Fruit fly (Drosophila melanogaster): ENCODE data around the gene CG42831.

The CG42831 gene

DNA sequence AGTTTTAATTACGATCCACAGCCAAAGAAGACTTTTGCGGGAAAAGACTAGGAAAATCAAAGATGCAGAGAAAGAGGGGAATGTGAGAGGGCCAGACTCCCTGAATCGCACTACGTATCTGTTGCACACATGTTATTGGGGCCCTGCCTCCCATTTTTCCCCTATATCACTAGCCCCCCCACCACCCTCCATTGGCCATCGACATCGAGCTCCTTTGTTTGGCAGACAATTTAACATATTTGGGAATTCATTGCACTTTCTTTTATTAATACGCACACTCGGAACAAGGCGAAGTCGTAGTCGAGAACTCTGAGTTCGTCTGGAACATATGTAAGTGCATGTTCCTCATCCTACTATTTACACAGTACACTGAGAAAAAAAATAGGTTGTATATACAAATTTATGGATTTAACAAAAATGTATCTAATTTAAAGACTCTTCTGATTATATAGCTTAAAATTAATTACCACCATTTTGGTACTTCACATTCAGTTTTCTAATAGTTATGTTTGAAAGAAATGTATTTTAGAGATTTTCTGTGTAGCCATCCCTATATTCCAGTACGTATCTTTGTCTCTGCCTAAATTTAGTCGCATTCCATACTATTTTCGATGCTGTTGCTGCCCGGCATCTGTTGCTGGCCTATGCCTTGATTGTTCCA, 31.5 kb upstream of the CG42831 start:
- TF ChIP-seq CTCF (optimal IDR thresholded peaks at IDR 0.05), result no peak
- no peak for TF ChIP-seq CG8478 (optimal IDR thresholded peaks at IDR 0.05)

DNA sequence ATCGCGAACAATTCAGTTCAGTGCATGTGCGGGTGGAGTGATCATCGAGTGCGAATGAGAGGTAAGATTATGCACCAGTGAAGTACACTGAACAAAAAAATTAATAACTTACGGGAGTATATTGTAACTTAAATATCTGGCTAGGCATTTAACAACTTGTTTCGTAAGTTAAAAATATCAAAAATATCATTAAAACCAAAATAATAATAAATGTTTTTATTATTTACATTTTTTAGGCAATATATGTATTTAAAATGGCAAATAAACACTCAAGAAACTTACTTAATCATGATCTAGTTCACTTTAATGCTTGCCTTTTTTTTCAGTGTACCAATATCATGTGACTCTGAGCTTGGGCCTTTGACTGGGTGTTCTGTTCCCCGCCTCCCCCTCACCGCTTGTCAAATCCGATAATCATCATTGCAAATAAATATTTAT, 30.0 kb upstream of the CG42831 start:
- TF ChIP-seq CTCF (optimal IDR thresholded peaks at IDR 0.05), result no peak
- no peak for TF ChIP-seq CG8478 (optimal IDR thresholded peaks at IDR 0.05)

DNA sequence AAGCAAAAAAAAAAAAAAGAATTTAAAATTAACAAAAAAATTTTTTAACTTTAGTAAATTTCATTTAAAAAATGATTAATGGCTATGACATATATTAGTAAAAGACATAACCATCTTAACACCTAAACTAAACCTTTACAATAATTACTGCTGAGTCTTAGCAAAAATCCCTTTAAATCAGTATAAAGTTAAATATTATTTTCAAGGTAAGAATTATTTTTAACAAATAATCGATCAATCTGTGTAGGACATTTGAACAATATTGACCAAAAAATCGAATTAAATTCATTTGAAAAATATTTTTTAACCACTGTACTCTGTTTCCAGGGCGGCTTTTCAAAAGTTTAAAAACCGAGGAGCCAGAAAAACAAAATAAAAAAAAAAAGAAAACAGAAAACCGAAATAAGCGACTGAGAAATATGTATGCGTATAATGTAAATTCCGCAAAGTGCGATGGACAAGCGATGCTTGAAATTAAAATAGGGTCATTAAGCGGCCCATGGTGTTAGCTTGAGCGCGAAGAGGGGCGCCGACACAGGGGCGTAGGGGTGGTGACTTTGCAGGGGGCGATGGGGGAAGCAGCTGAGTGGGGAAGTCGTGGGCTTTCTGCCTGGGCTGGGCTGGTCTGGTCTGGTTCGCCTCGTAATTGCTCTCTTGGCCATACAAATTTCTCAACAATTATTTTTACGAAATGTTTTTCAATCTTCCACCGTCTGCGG, 28.5 kb upstream of the CG42831 start:
- TF ChIP-seq CG8478 (optimal IDR thresholded peaks at IDR 0.05) (no peak), CTCF (optimal IDR thresholded peaks at IDR 0.05) (no peak)

DNA sequence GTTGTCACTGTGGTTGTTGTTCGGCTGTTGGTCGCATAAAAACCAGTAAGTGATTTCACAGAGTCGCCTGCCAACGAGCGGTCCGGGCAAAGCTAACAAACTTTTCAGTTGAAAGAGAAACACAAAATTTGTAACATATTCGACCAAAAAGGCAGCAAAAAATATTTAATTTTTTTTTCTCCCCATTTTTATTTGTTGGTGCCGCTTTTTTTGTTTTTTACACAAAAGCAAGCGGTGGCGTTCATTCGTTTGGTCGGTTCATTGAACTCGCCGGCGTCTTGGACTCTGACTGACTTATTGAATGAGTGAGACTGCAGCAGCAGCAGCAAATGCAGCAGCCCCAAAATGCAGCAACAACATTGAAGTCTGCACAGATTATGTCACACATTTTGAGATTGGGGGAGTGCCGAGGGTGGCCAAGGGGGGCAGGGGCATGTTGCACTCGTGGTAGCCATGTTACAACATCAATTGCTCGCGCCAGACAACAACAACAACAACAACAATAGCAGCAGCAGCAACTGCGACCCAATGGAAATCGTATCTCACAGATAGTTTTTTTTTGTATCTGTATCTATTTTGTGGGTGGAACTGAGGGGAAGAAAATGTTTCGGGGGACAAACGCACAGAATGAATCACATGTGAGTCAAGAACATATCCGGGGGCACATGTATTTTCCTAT, 26.8 kb upstream of the CG42831 start:
- no peak for TF ChIP-seq CG8478 (optimal IDR thresholded peaks at IDR 0.05)

DNA sequence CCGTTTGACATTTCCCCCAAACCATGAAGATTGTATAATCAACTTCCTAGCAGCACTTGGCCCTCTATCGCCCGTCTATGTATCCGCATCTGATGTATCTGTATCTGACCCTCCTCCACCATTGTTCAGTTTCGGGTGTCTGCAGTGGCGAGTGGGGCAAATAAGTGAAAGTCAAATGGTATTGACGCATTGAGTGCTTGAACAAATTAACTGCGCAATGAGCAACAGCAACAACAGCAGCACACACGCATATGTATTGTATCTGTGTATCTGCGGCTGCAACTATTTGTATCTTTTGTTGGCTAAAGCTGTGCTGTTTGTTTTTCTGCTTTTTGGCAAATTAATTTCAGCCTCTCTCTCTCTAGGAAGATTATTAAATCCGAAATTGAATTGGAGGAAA, 26.0 kb upstream of the CG42831 start:
- TF ChIP-seq CG8478 (optimal IDR thresholded peaks at IDR 0.05), result no peak
- no peak for TF ChIP-seq CTCF (optimal IDR thresholded peaks at IDR 0.05)

DNA sequence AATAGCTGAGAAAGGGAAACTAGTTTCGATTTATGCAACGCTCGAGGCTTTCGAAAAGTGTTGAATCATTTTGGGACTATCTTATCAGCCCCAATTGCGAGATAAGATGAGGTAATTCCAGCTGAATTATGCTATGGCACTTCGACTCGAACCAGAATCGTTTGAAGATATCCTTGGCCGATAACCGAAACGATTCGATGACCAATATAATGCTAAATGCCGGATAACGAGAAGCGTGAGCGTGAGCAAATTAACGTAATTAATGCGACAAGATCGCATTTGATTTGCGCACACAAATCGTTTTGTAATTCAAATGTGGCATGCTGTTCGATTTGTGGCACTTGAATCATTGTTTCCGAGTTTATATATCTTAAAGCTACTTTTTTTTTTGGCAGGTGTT, 25.6 kb upstream of the CG42831 start:
- TF ChIP-seq CG8478 (optimal IDR thresholded peaks at IDR 0.05), result no peak
- no peak for TF ChIP-seq CTCF (optimal IDR thresholded peaks at IDR 0.05)

DNA sequence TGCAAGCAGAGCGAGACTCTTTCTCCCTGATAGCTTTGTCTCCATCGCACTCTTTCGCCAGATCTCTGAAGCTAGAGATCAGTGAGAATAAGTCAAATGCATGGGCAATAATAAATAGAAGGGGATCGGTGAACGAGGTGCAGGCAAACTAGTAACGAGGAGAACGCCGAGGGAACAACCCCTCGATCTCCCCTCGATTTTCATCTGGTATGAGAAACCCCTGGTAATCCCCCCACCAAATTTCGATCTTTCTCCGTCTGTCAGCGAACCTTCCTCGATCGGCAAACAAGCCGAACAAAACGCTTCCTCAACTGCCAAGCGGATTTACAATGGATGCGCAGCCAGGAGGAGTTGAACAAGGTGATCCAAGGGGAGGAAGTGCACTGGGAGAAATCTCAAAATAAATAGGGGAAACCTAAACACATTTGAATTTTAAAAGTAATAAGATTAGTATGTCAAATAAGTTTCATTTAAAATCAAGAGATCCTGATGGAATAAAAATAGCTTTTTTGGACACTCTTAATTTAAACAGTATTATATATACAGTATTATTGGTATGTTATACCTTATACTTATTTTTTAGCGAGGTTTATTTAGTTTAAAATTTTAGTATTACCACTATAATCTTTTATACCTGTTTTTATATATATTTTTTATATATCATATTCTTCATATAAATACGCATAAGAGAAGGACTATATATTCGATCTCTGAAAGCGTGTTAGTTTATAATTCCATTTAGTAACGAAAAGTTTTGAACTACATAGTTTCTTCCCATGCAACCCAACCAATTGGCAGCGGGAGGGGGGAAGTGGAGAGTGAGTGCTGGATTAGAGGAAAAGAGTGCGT, 22.7 kb upstream of the CG42831 start:
- no peak for TF ChIP-seq CG8478 (optimal IDR thresholded peaks at IDR 0.05)
- TF ChIP-seq CTCF (optimal IDR thresholded peaks at IDR 0.05), result no peak

DNA sequence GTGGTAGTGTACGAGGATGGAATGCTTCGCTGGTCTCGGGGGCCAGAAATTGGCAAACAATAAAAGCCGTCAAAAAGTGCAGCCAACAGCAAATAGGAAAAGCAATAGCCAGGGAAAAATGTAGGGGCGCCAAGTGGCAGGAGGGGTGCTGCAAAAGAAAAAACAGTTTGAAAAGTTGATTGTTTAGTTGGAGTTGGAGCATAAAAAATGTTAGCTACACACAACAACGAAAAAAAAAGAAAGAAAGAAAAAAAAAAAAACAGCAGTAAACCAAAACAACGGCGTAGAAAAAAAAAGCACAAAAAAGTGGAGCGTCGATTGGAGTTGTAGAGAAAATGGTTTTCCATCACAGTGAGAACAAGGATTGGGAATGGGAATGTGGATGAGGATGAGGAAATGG, 22.1 kb upstream of the CG42831 start:
- TF ChIP-seq CG8478 (optimal IDR thresholded peaks at IDR 0.05) (no peak), CTCF (optimal IDR thresholded peaks at IDR 0.05) (no peak)

DNA sequence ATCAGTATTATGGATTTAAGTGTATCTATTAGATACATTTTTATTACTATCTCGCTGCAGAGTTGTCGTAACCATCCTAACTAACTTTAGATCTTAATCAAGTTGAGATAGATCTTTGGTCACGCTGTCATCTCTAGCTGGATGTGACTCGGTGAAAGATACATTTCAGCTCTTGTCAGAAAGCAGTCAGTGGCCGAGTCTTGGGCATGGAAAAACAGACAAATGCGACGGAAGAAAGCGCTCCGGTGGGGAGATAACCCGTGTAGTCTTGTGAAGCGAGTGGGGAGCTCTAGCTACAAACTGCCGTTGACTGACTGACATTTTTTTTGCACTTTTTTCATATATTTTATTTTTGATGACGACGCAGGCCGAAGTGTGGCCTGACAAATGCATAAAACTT, 21.4 kb upstream of the CG42831 start:
- no peak for TF ChIP-seq CTCF (optimal IDR thresholded peaks at IDR 0.05)
- no peak for TF ChIP-seq CG8478 (optimal IDR thresholded peaks at IDR 0.05)

DNA sequence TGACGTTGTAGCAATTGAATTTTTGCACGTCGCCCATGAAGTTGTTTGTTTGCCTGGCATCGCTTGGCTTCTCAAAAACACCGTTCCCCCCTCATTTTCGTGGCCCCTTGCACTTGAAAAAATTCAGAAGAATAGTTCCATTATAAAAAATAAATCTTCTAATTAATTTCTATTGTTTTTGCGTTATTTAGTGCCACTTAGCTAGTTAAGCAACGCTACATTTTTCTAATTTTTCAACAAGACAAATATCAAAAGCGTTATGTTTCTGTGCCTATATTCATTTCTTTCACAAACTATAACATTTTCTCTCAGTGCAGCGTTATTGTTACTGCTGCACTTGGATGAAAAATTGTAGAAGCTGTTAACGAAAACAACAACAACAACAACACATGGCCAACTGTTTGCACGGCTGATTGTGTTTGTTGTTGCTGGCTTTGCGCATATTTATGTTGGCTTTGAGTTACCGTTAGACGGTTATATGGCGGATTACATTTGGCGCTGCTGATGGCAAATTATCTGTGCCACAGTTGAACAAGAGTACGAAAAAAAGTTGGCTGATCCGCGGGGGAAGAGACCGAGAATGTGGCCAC, 20.6 kb upstream of the CG42831 start:
- TF ChIP-seq CTCF (optimal IDR thresholded peaks at IDR 0.05), result no peak
- TF ChIP-seq CG8478 (optimal IDR thresholded peaks at IDR 0.05), result no peak

DNA sequence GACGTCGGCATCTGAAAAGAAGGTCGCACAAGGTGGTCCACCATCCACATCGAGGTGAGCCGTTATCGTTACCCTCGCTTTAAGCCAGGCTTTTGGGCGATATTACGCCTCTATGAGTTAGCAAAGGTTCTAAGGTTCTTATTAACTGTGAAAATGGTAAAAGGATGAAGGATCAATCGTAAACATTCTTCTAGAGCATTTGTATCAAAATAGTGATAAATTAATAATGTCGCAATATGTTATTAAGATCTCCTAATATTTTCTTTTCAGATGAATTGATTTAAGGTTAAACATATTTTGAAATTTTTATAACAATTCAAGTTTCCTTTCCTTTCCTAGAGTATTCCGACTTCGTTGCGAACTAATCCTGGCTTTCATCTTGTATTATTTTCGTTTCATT, 18.7 kb upstream of the CG42831 start:
- TF ChIP-seq CG8478 (optimal IDR thresholded peaks at IDR 0.05) (no peak), CTCF (optimal IDR thresholded peaks at IDR 0.05) (no peak)

DNA sequence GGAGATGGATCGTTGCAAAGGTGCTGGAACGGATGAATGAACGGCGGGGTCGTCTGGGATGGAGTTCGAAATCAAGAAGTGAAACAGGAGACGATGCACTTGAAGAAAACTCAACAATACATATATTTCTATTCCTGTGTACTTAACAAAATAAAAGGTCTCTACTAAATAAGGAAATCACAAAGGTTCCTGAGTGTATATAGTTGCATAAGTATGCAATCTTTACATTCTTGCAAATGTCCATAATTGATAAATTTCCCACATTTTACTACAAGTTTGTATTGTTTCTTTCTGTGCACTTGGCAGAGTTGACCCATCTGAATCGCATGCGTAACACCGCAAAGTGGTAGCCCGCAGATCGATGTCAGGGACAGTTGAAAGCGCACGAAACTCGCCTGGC, 14.6 kb upstream of the CG42831 start:
- no peak for TF ChIP-seq CTCF (optimal IDR thresholded peaks at IDR 0.05)
- no peak for TF ChIP-seq CG8478 (optimal IDR thresholded peaks at IDR 0.05)

DNA sequence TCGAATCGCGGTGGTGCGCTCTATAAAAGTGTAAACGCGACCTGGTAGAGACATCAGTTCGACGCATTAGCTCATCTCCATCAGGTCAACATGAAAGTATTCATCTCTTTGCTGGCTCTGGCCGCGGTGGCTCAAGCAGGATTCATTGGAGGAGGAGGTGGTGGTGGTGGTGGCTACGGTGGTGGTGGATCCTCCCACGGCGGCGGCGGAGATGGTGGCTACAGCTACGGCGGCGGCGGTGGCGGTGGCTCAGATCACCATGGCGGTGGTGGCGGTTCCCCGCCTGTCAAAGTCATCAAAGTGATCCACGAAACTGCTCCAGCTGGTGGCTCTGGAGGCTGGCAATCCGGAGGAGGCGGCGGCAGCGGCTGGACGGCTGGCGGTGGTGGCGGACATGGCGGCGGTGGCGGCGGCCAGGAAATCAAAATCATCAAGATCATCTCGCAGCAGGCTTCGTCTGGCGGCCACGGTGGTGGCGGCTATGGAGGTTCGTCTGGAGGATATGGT, 13.4 kb upstream of the CG42831 start, which contains the start of gene CG12523:
CG12523 (plus strand) TSS at position 51 of the 507 bp plus-strand sequence.
- TF ChIP-seq CTCF (optimal IDR thresholded peaks at IDR 0.05), result no peak
- no peak for TF ChIP-seq CG8478 (optimal IDR thresholded peaks at IDR 0.05)

DNA sequence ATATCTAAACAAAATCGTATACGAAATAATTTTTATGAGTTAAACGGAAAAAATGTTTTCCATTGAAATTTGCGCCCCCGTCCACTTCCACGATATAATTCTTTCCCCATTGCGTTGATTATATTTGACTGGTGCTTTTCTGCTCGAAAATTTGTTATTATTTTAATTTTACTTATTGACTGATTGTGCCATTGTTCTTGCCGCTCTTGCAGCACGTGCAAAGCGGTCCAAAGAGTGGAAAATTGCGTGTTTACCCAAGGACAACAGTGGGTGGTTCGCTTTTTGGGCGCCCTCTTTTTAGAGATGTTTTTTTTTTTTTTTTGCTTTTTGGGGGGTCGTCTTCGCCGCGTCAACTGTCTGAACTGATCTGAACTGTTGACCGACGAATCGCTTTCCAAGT, 11.5 kb upstream of the CG42831 start:
- TF ChIP-seq CG8478 (optimal IDR thresholded peaks at IDR 0.05) (no peak), CTCF (optimal IDR thresholded peaks at IDR 0.05) (no peak)

Measured in S2 (cell line).